Worm (Caenorhabditis elegans) whole organism, midembryonic: ENCODE data around the gene raga-1.

ENCODE experiments used
- cog-1 ChIP-seq: sonication (generic microtip); optimal IDR thresholded peaks from 2 replicates; lab custom pipeline; 2016; ENCODE audit warnings: missing genetic modification characterization, missing compliant biosample characterization
- flt-1 ChIP-seq: fragments of 200-800 bp; sonication (Bioruptor generic); IDR thresholded peaks from 2 replicates; pipeline ENCODE4 v1.3.6; 2022; ENCODE audit warnings: missing genetic modification characterization, missing compliant biosample characterization
- med-1 ChIP-seq: sonication (generic microtip); optimal IDR thresholded peaks from 2 replicates; lab custom pipeline; 2017; ENCODE audit warnings: missing genetic modification characterization, mild to moderate bottlenecking, missing compliant biosample characterization, antibody characterized with exemption, missing genetic modification reagents; ENCODE audit not compliant: insufficient read depth
- ztf-23 ChIP-seq: fragments of 200-800 bp; sonication (Bioruptor generic); IDR thresholded peaks from 2 replicates; pipeline ENCODE4 v1.3.6; 2022; ENCODE audit warnings: missing genetic modification reagents, missing genetic modification characterization, missing compliant biosample characterization

DNA sequence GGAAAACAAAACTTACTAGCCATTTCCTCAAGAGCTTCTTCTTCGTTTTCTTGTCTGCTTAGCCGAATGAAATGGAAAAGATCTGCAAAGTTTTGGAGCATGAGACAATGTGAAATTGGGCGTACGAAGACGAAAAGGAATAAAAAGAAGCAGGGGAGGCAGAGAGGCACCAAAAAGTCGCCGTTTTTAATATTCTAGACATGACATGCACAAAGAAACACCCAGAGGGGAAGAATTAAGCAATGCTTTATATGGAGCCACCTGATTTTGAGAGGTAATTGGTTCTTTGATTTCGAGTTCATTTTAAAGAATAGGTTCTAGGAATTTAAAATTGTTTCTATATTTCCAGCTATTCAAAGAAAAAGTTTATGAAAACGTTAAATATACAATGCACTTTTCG is 13.0 kb downstream of the raga-1 start, which contains the start of gene T24F1.4:
- TF ChIP-seq ztf-23 (no peak), cog-1 (tag; lab: Kevin White, UChicago) (no peak), med-1 (GFP tag; lab: Kevin White, UChicago) (no peak), flt-1 (GFP tag; lab: Robert Waterston, UW) (no peak)
